Fruit fly (Drosophila melanogaster): ENCODE data around the gene CG15571.

DNA sequence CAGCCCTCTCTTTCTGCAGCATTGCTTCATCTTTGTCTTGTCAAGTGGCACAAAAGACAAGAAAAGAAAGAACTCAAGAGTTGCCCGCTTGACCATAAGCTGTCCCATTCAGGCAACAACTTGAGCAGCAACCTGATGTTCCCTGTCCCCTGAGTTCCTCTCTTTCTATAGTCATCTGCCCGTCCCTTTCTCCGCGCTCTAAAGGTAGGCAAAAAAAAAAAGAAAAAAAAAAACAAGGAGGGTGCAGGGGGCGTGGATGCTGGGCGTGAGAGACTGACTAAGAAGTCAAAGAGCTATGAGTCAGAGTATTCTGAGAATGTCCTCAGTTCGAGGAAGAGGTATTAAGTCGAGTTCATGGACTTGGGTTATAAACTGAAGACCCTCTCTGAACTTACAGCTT, 16.6 kb downstream of the CG15571 start:
- TF ChIP-seq CG8478 (optimal IDR thresholded peaks at IDR 0.05) (no peak), CTCF (optimal IDR thresholded peaks at IDR 0.05) (no peak)

All from S2 (cell line).